Worm (Caenorhabditis elegans): ENCODE results near the gene C11G6.2.
A peak's percentile ranks its signal among the peaks of the same experiment; 100 is the strongest.

Gene C11G6.2

DNA sequence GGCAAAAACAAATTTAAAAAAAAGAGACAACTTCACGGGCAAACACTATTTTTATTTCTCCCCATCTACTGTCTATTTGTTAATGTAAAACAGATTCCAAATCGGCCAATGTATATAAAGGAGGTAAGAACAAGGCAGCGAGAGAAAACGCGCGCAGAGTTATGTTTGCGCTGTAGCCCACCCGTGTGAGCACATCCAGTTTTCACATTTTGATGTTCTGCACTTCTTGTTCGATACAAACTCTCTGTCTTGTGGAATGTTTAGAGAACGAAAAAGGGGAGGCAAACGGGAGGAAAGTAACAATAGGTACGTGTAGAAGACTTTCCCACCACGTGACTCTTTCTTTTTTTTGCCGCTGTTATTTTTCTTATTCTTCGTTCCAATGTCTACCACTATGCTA is 24.1 kb downstream of the C11G6.2 start:
- TF ChIP-seq klf-2 (GFP tag; conservative IDR thresholded peaks at IDR 0.05) = no peak
- no peak for TF ChIP-seq tab-1 (GFP tag; IDR thresholded peaks at IDR 0.05)
- no peak for TF ChIP-seq ztf-23 (GFP tag; IDR thresholded peaks at IDR 0.05)
- TF ChIP-seq med-1 (GFP tag; optimal IDR thresholded peaks at IDR 0.05; ENCODE audit: insufficient read depth) = no peak
- no peak for TF ChIP-seq cog-1 (tag; optimal IDR thresholded peaks at IDR 0.05)
- no peak for TF ChIP-seq T22C8.4 (GFP tag; IDR thresholded peaks at IDR 0.05)
- no peak for TF ChIP-seq ref-1 (GFP tag; conservative IDR thresholded peaks at IDR 0.05)
- TF ChIP-seq flt-1 (GFP tag; IDR thresholded peaks at IDR 0.05) = no peak
- no peak for TF ChIP-seq ztf-29 (GFP tag; IDR thresholded peaks at IDR 0.05)

- TF ChIP-seq flt-1 (GFP tag; IDR thresholded peaks at IDR 0.05) = no peak
- TF ChIP-seq med-1 (GFP tag; optimal IDR thresholded peaks at IDR 0.05; ENCODE audit: insufficient read depth) = no peak
- no peak for TF ChIP-seq T22C8.4 (GFP tag; IDR thresholded peaks at IDR 0.05)
- TF ChIP-seq tab-1 (GFP tag; IDR thresholded peaks at IDR 0.05) = no peak
- no peak for TF ChIP-seq cog-1 (tag; optimal IDR thresholded peaks at IDR 0.05)
- no peak for TF ChIP-seq ztf-23 (GFP tag; IDR thresholded peaks at IDR 0.05)
- TF ChIP-seq ref-1 (GFP tag; conservative IDR thresholded peaks at IDR 0.05) = no peak
- no peak for TF ChIP-seq klf-2 (GFP tag; conservative IDR thresholded peaks at IDR 0.05)
- TF ChIP-seq ztf-29 (GFP tag; IDR thresholded peaks at IDR 0.05) = no peak
Measured at ce11 chrX:16354598-16355211, 26.3 kb downstream of the C11G6.2 start, which contains the start of gene nhr-28. Gene nhr-28 (plus strand): TSS chrX:16354976.

- TF ChIP-seq med-1 (GFP tag; optimal IDR thresholded peaks at IDR 0.05; ENCODE audit: insufficient read depth) (no peak), klf-2 (GFP tag; conservative IDR thresholded peaks at IDR 0.05) (no peak), ztf-29 (GFP tag; IDR thresholded peaks at IDR 0.05) (no peak), flt-1 (GFP tag; IDR thresholded peaks at IDR 0.05) (no peak), ztf-23 (GFP tag; IDR thresholded peaks at IDR 0.05) (no peak), ref-1 (GFP tag; conservative IDR thresholded peaks at IDR 0.05) (no peak), T22C8.4 (GFP tag; IDR thresholded peaks at IDR 0.05) (no peak), cog-1 (tag; optimal IDR thresholded peaks at IDR 0.05) (no peak), tab-1 (GFP tag; IDR thresholded peaks at IDR 0.05) (no peak)
Measured at ce11 chrX:16356341-16356740, 27.9 kb downstream of the C11G6.2 start.

ce11 chrX:16357531-16357930 is 29.1 kb downstream of the C11G6.2 start:
- TF ChIP-seq tab-1 (GFP tag; IDR thresholded peaks at IDR 0.05) (0 out of 2 replicates have a peak, but pooled peaks have one; percentile 54), ztf-29 (GFP tag; IDR thresholded peaks at IDR 0.05) (no peak)

DNA sequence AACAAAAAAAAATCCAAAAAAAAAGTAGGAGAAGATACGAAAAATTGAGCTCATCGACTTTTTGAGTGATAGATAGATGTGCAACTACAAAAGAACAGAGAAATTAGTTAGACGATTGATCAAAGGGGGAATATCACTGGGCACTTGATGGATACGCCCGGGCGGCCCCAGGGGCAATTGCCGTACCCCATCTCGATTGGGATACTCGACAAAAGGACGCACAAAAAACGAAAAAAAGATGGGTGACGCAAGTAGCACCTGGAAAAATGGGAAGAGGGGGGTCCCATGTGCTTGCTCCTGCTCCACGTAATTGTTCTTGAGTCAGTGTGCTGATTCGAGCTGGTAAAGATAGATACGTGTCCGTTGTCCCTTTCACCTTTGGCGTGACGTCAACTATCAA is 32.6 kb downstream of the C11G6.2 start:
- TF ChIP-seq ref-1 (GFP tag; conservative IDR thresholded peaks at IDR 0.05) (no peak), cog-1 (tag; optimal IDR thresholded peaks at IDR 0.05) (no peak), flt-1 (GFP tag; IDR thresholded peaks at IDR 0.05) (no peak), T22C8.4 (GFP tag; IDR thresholded peaks at IDR 0.05) (no peak), klf-2 (GFP tag; conservative IDR thresholded peaks at IDR 0.05) (no peak), ztf-23 (GFP tag; IDR thresholded peaks at IDR 0.05) (no peak), ztf-29 (GFP tag; IDR thresholded peaks at IDR 0.05) (no peak), med-1 (GFP tag; optimal IDR thresholded peaks at IDR 0.05; ENCODE audit: insufficient read depth) (no peak), tab-1 (GFP tag; IDR thresholded peaks at IDR 0.05) (no peak)

DNA sequence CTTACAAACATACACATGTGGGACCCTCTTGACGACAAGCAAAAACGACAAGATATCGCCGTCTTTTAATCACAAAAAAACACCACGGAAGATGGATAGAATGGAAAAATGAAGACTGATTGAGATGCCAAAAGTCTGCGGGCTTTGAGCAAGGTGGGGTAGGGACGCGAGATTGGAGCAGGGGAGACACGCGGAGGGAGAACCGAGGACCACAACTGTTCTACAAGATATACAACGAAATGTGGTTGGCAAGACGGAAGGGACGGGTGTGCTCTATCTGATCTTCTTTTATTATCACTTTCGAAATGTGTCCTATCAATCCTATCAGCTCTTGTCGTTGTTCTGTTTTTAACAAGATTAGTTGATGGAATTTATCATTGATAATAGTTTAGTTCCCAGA is 35.2 kb downstream of the C11G6.2 start:
- TF ChIP-seq ztf-23 (GFP tag; IDR thresholded peaks at IDR 0.05) (no peak), T22C8.4 (GFP tag; IDR thresholded peaks at IDR 0.05) (no peak), ref-1 (GFP tag; conservative IDR thresholded peaks at IDR 0.05) (no peak), klf-2 (GFP tag; conservative IDR thresholded peaks at IDR 0.05) (no peak), med-1 (GFP tag; optimal IDR thresholded peaks at IDR 0.05; ENCODE audit: insufficient read depth) (no peak), flt-1 (GFP tag; IDR thresholded peaks at IDR 0.05) (no peak), ztf-29 (GFP tag; IDR thresholded peaks at IDR 0.05) (no peak)

DNA sequence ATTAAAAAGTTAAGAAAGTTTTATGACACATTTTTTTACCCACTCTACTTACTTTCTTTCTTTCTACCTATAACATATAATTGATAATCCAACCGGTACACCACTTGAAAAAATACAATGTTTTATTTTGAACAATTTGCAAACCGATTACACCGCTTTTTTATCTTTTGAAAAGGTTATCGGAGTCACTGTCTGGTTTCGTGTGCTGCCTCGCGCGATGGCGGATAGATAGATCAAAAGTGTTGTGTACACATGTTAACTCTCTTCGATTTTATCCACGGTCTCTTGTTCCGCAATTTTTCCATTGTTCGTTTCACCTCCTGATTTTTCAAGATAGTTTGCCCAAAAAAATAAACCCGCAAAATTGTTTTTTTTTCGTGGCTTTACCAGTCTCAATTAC is 38.1 kb downstream of the C11G6.2 start:
- TF ChIP-seq klf-2 (GFP tag; conservative IDR thresholded peaks at IDR 0.05) (no peak), ref-1 (GFP tag; conservative IDR thresholded peaks at IDR 0.05) (no peak), ztf-23 (GFP tag; IDR thresholded peaks at IDR 0.05) (no peak), flt-1 (GFP tag; IDR thresholded peaks at IDR 0.05) (no peak), med-1 (GFP tag; optimal IDR thresholded peaks at IDR 0.05; ENCODE audit: insufficient read depth) (no peak), tab-1 (GFP tag; IDR thresholded peaks at IDR 0.05) (no peak), cog-1 (tag; optimal IDR thresholded peaks at IDR 0.05) (no peak), T22C8.4 (GFP tag; IDR thresholded peaks at IDR 0.05) (no peak), ztf-29 (GFP tag; IDR thresholded peaks at IDR 0.05) (no peak)

- TF ChIP-seq klf-2 (GFP tag; conservative IDR thresholded peaks at IDR 0.05) = no peak
- no peak for TF ChIP-seq med-1 (GFP tag; optimal IDR thresholded peaks at IDR 0.05; ENCODE audit: insufficient read depth)
- no peak for TF ChIP-seq flt-1 (GFP tag; IDR thresholded peaks at IDR 0.05)
- no peak for TF ChIP-seq ztf-29 (GFP tag; IDR thresholded peaks at IDR 0.05)
- TF ChIP-seq cog-1 (tag; optimal IDR thresholded peaks at IDR 0.05) = no peak
- no peak for TF ChIP-seq ztf-23 (GFP tag; IDR thresholded peaks at IDR 0.05)
- no peak for TF ChIP-seq tab-1 (GFP tag; IDR thresholded peaks at IDR 0.05)
- no peak for TF ChIP-seq ref-1 (GFP tag; conservative IDR thresholded peaks at IDR 0.05)
Measured at ce11 chrX:16366993-16367392, 38.6 kb downstream of the C11G6.2 start, which contains the start of gene ace-1. Gene ace-1 (plus strand): TSS chrX:16367293.

- TF ChIP-seq T22C8.4 (GFP tag; IDR thresholded peaks at IDR 0.05) = no peak
- no peak for TF ChIP-seq ref-1 (GFP tag; conservative IDR thresholded peaks at IDR 0.05)
- TF ChIP-seq ztf-29 (GFP tag; IDR thresholded peaks at IDR 0.05) = no peak
- no peak for TF ChIP-seq ztf-23 (GFP tag; IDR thresholded peaks at IDR 0.05)
- TF ChIP-seq klf-2 (GFP tag; conservative IDR thresholded peaks at IDR 0.05) = no peak
- TF ChIP-seq tab-1 (GFP tag; IDR thresholded peaks at IDR 0.05) = no peak
Measured at ce11 chrX:16368969-16369368, 40.5 kb downstream of the C11G6.2 start.

ce11 chrX:16369454-16369853 is 41.0 kb downstream of the C11G6.2 start:
- TF ChIP-seq med-1 (GFP tag; optimal IDR thresholded peaks at IDR 0.05; ENCODE audit: insufficient read depth) (no peak), tab-1 (GFP tag; IDR thresholded peaks at IDR 0.05) (no peak), T22C8.4 (GFP tag; IDR thresholded peaks at IDR 0.05) (no peak), cog-1 (tag; optimal IDR thresholded peaks at IDR 0.05) (no peak), klf-2 (GFP tag; conservative IDR thresholded peaks at IDR 0.05) (no peak), ztf-23 (GFP tag; IDR thresholded peaks at IDR 0.05) (no peak), ztf-29 (GFP tag; IDR thresholded peaks at IDR 0.05) (no peak), flt-1 (GFP tag; IDR thresholded peaks at IDR 0.05) (no peak), ref-1 (GFP tag; conservative IDR thresholded peaks at IDR 0.05) (no peak)
